Worm (Caenorhabditis elegans) whole organism, mixed stage, embryonic: ENCODE measurements around the gene C10C6.3.

Source experiments
- blmp-1 ChIP-seq: fragments of 150-350 bp; optimal IDR thresholded peaks from 2 replicates; lab custom pipeline; 2014; ENCODE audit warnings: missing biosample characterization, missing genetic modification characterization
- ham-2 ChIP-seq: fragments of 200-800 bp; sonication (Bioruptor generic); optimal IDR thresholded peaks from 2 replicates; lab custom pipeline; 2018; ENCODE audit warnings: mild to moderate bottlenecking, missing genetic modification characterization, missing compliant biosample characterization
- lin-13 ChIP-seq: fragments of 150-350 bp; optimal IDR thresholded peaks from 2 replicates; lab custom pipeline; 2014; ENCODE audit warnings: missing biosample characterization, missing genetic modification characterization
- lin-32 ChIP-seq: fragments of 200-800 bp; sonication (Bioruptor generic); optimal IDR thresholded peaks from 2 replicates; lab custom pipeline; 2018; ENCODE audit warnings: mild to moderate bottlenecking, missing genetic modification characterization, missing compliant biosample characterization
- lsy-2 ChIP-seq: fragments of 150-350 bp; optimal IDR thresholded peaks from 2 replicates; lab custom pipeline; 2014; ENCODE audit warnings: missing biosample characterization, missing genetic modification characterization
- mab-5 ChIP-seq: fragments of 150-350 bp; optimal IDR thresholded peaks from 2 replicates; lab custom pipeline; 2014; ENCODE audit warnings: missing biosample characterization, missing genetic modification characterization
- nhr-76 ChIP-seq: sonication (generic microtip); optimal IDR thresholded peaks from 2 replicates; lab custom pipeline; 2017; ENCODE audit warnings: missing biosample characterization, missing genetic modification characterization

DNA sequence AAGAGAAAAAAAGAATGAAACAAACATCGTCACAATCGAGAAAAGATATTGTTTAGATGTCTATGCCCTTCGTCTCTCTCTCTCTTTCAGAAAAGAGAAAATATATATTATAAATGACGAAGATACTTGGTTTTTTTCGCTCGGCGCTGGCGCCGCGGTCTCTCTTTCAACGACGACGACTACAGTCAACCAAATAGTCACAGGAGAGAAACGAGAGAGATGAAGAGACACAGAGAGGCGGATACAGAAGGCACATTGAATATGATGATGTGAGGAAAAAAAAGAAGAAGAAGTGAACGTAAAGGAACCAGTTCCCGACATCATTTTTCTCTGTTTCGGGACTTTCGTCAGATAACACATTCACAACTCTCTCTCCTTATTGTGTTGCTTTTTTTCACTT lies 26.4 kb upstream of the C10C6.3 start:
- TF ChIP-seq ham-2 (GFP tag; lab: Kevin White, UChicago) (no peak), blmp-1 (no peak), mab-5 (tag; lab: Kevin White, UChicago) (no peak), lsy-2 (no peak), lin-32 (GFP tag; lab: Kevin White, UChicago) (no peak), nhr-76 (no peak), lin-13 (tag; lab: Kevin White, UChicago) (no peak)
